Worm (Caenorhabditis elegans) whole organism, L4 larva: Measurements from ENCODE around the gene C06A6.7.
A peak's percentile ranks its signal among the peaks of the same experiment; 100 is the strongest.

ENCODE experiments used
- F10B5.3 ChIP-seq: sonication (generic microtip); optimal IDR thresholded peaks from 2 replicates; lab custom pipeline; 2016; ENCODE audit warnings: mild to moderate bottlenecking, missing genetic modification characterization, missing compliant biosample characterization
- R02D3.7 ChIP-seq: fragments of 150-350 bp; sonication (generic microtip); optimal IDR thresholded peaks from 3 replicates; lab custom pipeline; 2014; ENCODE audit warnings: missing biosample characterization, missing genetic modification characterization
- T20F7.1 ChIP-seq: fragments of 200-800 bp; sonication (Bioruptor generic); optimal IDR thresholded peaks from 2 replicates; lab custom pipeline; 2018; ENCODE audit warnings: mild to moderate bottlenecking, missing genetic modification characterization, missing compliant biosample characterization
- T26A8.4 ChIP-seq: fragments of 200-800 bp; sonication (Bioruptor generic); IDR thresholded peaks from 2 replicates; pipeline ENCODE4 v1.3.6; 2022; ENCODE audit warnings: missing genetic modification characterization, missing compliant biosample characterization
- Y48G9A.11 ChIP-seq: fragments of 200-800 bp; sonication (Bioruptor generic); IDR thresholded peaks from 2 replicates; pipeline ENCODE4 v1.3.6; 2022; ENCODE audit warnings: missing genetic modification reagents, missing genetic modification characterization, missing compliant biosample characterization
- Y75B8A.6 ChIP-seq: fragments of 200-800 bp; sonication (Bioruptor generic); IDR thresholded peaks from 2 replicates; pipeline ENCODE4 v1.3.6; 2022; ENCODE audit warnings: missing genetic modification reagents, missing genetic modification characterization, missing compliant biosample characterization
- aha-1 ChIP-seq: fragments of 150-350 bp; peaks from one replicate; lab custom pipeline; 2014; ENCODE audit warnings: missing biosample characterization, missing genetic modification characterization
- aly-2 ChIP-seq: sonication (generic microtip); optimal IDR thresholded peaks from 2 replicates; lab custom pipeline; 2018; ENCODE audit warnings: missing biosample characterization, missing genetic modification characterization
- ama-1 ChIP-seq: fragments of 150-350 bp; optimal IDR thresholded peaks from 2 replicates; lab custom pipeline; 2014; ENCODE audit warnings: inconsistent platforms, mixed read lengths
- arid-1 ChIP-seq: fragments of 200-800 bp; sonication (Bioruptor generic); conservative IDR thresholded peaks from 2 replicates; pipeline ENCODE4 v1.3.6; 2022; ENCODE audit warnings: missing genetic modification reagents, missing genetic modification characterization, missing compliant biosample characterization
- attf-4 ChIP-seq: sonication (generic microtip); optimal IDR thresholded peaks from 3 replicates; lab custom pipeline; 2017; ENCODE audit warnings: missing biosample characterization, missing genetic modification characterization
- ceh-62 ChIP-seq: sonication (generic microtip); optimal IDR thresholded peaks from 2 replicates; lab custom pipeline; 2017; ENCODE audit warnings: missing biosample characterization, missing genetic modification characterization
- daf-16 ChIP-seq, 3 experiments: sonication (generic microtip); optimal IDR thresholded peaks; 2 replicates each; lab custom pipeline; 2016 to 2017; ENCODE audit warnings: missing genetic modification characterization in 3 of 3, missing genetic modification reagents in 3 of 3, mild to moderate bottlenecking in 2 of 3, missing compliant biosample characterization in 2 of 3, missing biosample characterization in 1 of 3, moderate library complexity in 1 of 3
- dmd-8 ChIP-seq: fragments of 200-800 bp; sonication (Bioruptor generic); IDR thresholded peaks from 2 replicates; pipeline ENCODE4 v1.3.6; 2022; ENCODE audit warnings: missing genetic modification characterization, missing compliant biosample characterization
- dmd-9 ChIP-seq: fragments of 200-800 bp; sonication (Bioruptor generic); IDR thresholded peaks from 2 replicates; pipeline ENCODE4 v1.3.6; 2022; ENCODE audit warnings: missing genetic modification reagents, missing genetic modification characterization, missing compliant biosample characterization
- dpl-1 ChIP-seq: fragments of 150-350 bp; optimal IDR thresholded peaks from 2 replicates; lab custom pipeline; 2014; ENCODE audit warnings: missing biosample characterization, missing genetic modification reagents, missing genetic modification characterization
- egl-27 ChIP-seq: sonication (generic microtip); optimal IDR thresholded peaks from 3 replicates; lab custom pipeline; 2017; ENCODE audit warnings: missing biosample characterization, missing genetic modification reagents, missing genetic modification characterization
- fkh-10 ChIP-seq: fragments of 150-350 bp; optimal IDR thresholded peaks from 2 replicates; lab custom pipeline; 2014; ENCODE audit warnings: missing biosample characterization, missing genetic modification reagents, missing genetic modification characterization
- fos-1 ChIP-seq: fragments of 150-350 bp; optimal IDR thresholded peaks from 2 replicates; lab custom pipeline; 2014; ENCODE audit warnings: missing biosample characterization, missing genetic modification characterization
- hlh-30 ChIP-seq: sonication (generic microtip); optimal IDR thresholded peaks from 2 replicates; lab custom pipeline; 2017; ENCODE audit warnings: antibody characterized with exemption, mild to moderate bottlenecking, missing genetic modification characterization, missing compliant biosample characterization; ENCODE audit not compliant: insufficient read depth
- hmg-1.1 ChIP-seq: fragments of 200-800 bp; sonication (Bioruptor generic); IDR thresholded peaks from 2 replicates; pipeline ENCODE4 v1.3.6; 2022; ENCODE audit warnings: missing genetic modification reagents, missing genetic modification characterization, missing compliant biosample characterization
- jun-1 ChIP-seq: fragments of 150-350 bp; optimal IDR thresholded peaks from 2 replicates; lab custom pipeline; 2014; ENCODE audit warnings: missing biosample characterization, missing genetic modification reagents, missing genetic modification characterization
- lim-7 ChIP-seq: fragments of 200-800 bp; sonication (Bioruptor generic); IDR thresholded peaks from 2 replicates; pipeline ENCODE4 v1.3.6; 2022; ENCODE audit warnings: missing genetic modification characterization, missing compliant biosample characterization
- lin-15B ChIP-seq: fragments of 150-350 bp; sonication (generic microtip); optimal IDR thresholded peaks from 3 replicates; lab custom pipeline; 2014; ENCODE audit warnings: missing biosample characterization, missing genetic modification characterization
- lin-29 ChIP-seq: fragments of 200-800 bp; sonication (Bioruptor generic); IDR thresholded peaks from 2 replicates; pipeline ENCODE4 v1.3.6; 2022; ENCODE audit warnings: missing genetic modification reagents, missing genetic modification characterization, missing compliant biosample characterization
- lsy-2 ChIP-seq, 2 experiments: fragments of 150-350 bp in 1 of 2; sonication (generic microtip) in 1 of 2; optimal IDR thresholded peaks; 2 replicates each; lab custom pipeline; 2014 to 2017; ENCODE audit warnings: missing biosample characterization in 2 of 2, missing genetic modification characterization in 2 of 2
- madf-5 ChIP-seq, 2 experiments: fragments of 200-800 bp; sonication (Bioruptor generic); IDR thresholded peaks; 2 replicates each; pipeline ENCODE4 v1.3.6; 2022; ENCODE audit warnings: missing compliant biosample characterization in 2 of 2, missing genetic modification characterization in 2 of 2
- madf-9 ChIP-seq: fragments of 200-800 bp; sonication (Bioruptor generic); conservative IDR thresholded peaks from 2 replicates; pipeline ENCODE4 v1.3.6; 2022; ENCODE audit warnings: missing genetic modification reagents, missing genetic modification characterization, missing compliant biosample characterization
- mdt-29 ChIP-seq: fragments of 200-800 bp; sonication (Bioruptor generic); IDR thresholded peaks from 2 replicates; pipeline ENCODE4 v1.3.6; 2022; ENCODE audit warnings: missing genetic modification reagents, missing genetic modification characterization, missing compliant biosample characterization
- mep-1 ChIP-seq: fragments of 150-350 bp; sonication (generic microtip); optimal IDR thresholded peaks from 3 replicates; lab custom pipeline; 2014; ENCODE audit warnings: missing biosample characterization, missing genetic modification characterization
- mes-2 ChIP-seq: sonication (generic microtip); optimal IDR thresholded peaks from 2 replicates; lab custom pipeline; 2016; ENCODE audit warnings: missing genotype, mild to moderate bottlenecking, missing genetic modification characterization, missing compliant biosample characterization; ENCODE audit not compliant: poor library complexity, severe bottlenecking
- mxl-3 ChIP-seq: fragments of 200-800 bp; sonication (Bioruptor generic); optimal IDR thresholded peaks from 2 replicates; lab custom pipeline; 2018; ENCODE audit warnings: mild to moderate bottlenecking, missing genetic modification characterization, missing compliant biosample characterization
- nhr-10 ChIP-seq: fragments of 150-350 bp; optimal IDR thresholded peaks from 2 replicates; lab custom pipeline; 2014; ENCODE audit warnings: missing biosample characterization, missing genetic modification characterization
- nhr-11 ChIP-seq: fragments of 150-350 bp; optimal IDR thresholded peaks from 2 replicates; lab custom pipeline; 2014; ENCODE audit warnings: missing biosample characterization, missing genetic modification characterization
- nhr-111 ChIP-seq: fragments of 200-800 bp; sonication (Bioruptor generic); optimal IDR thresholded peaks from 2 replicates; lab custom pipeline; 2018; ENCODE audit warnings: mild to moderate bottlenecking, missing genetic modification characterization, missing compliant biosample characterization
- nhr-28 ChIP-seq: fragments of 150-350 bp; optimal IDR thresholded peaks from 2 replicates; lab custom pipeline; 2014; ENCODE audit warnings: missing biosample characterization, missing genetic modification characterization
- nhr-42 ChIP-seq: fragments of 200-800 bp; sonication (Bioruptor generic); IDR thresholded peaks from 2 replicates; pipeline ENCODE4 v1.3.6; 2022; ENCODE audit warnings: missing genetic modification characterization, missing compliant biosample characterization
- nhr-48 ChIP-seq: sonication (generic microtip); optimal IDR thresholded peaks from 2 replicates; lab custom pipeline; 2016; ENCODE audit warnings: mild to moderate bottlenecking, missing genetic modification characterization, missing compliant biosample characterization
- nhr-76 ChIP-seq: fragments of 150-350 bp; optimal IDR thresholded peaks from 2 replicates; lab custom pipeline; 2014; ENCODE audit warnings: missing biosample characterization, missing genetic modification characterization
- pqm-1 ChIP-seq: sonication (generic microtip); optimal IDR thresholded peaks from 2 replicates; lab custom pipeline; 2017; ENCODE audit warnings: missing biosample characterization, missing genetic modification characterization
- rbr-2 ChIP-seq: sonication (generic microtip); optimal IDR thresholded peaks from 2 replicates; lab custom pipeline; 2016; ENCODE audit warnings: missing genotype, missing genetic modification characterization, missing compliant biosample characterization
- saeg-2 ChIP-seq: fragments of 200-800 bp; sonication (Bioruptor generic); IDR thresholded peaks from 2 replicates; pipeline ENCODE4 v1.3.6; 2022; ENCODE audit warnings: missing genetic modification reagents, missing genetic modification characterization, missing compliant biosample characterization
- sdz-12 ChIP-seq: fragments of 200-800 bp; sonication (Bioruptor generic); optimal IDR thresholded peaks from 2 replicates; lab custom pipeline; 2018; ENCODE audit warnings: mild to moderate bottlenecking, missing genetic modification characterization, missing compliant biosample characterization
- snpc-1.2 ChIP-seq: fragments of 200-800 bp; sonication (Bioruptor generic); IDR thresholded peaks from 2 replicates; pipeline ENCODE4 v1.3.6; 2022; ENCODE audit warnings: missing genetic modification reagents, missing genetic modification characterization, missing compliant biosample characterization
- spr-3 ChIP-seq: fragments of 200-800 bp; sonication (Bioruptor generic); optimal IDR thresholded peaks from 2 replicates; lab custom pipeline; 2018; ENCODE audit warnings: mild to moderate bottlenecking, missing genetic modification characterization, missing compliant biosample characterization
- unc-130 ChIP-seq: sonication (generic microtip); optimal IDR thresholded peaks from 2 replicates; lab custom pipeline; 2016; ENCODE audit warnings: missing genetic modification reagents, missing genetic modification characterization, missing compliant biosample characterization
- unc-39 ChIP-seq: sonication (generic microtip); optimal IDR thresholded peaks from 2 replicates; lab custom pipeline; 2017; ENCODE audit warnings: missing biosample characterization, missing genetic modification characterization
- zfp-2 ChIP-seq: sonication (generic microtip); optimal IDR thresholded peaks from 2 replicates; lab custom pipeline; 2016; ENCODE audit warnings: mild to moderate bottlenecking, missing genetic modification characterization, missing compliant biosample characterization
- zip-11 ChIP-seq: fragments of 200-800 bp; sonication (Bioruptor generic); IDR thresholded peaks from 2 replicates; pipeline ENCODE4 v1.3.6; 2022; ENCODE audit warnings: missing genetic modification characterization, missing compliant biosample characterization
- ztf-11 ChIP-seq: fragments of 150-350 bp; optimal IDR thresholded peaks from 2 replicates; lab custom pipeline; 2014; ENCODE audit warnings: missing biosample characterization, missing genetic modification characterization
- ztf-7 ChIP-seq: fragments of 150-350 bp; optimal IDR thresholded peaks from 2 replicates; lab custom pipeline; 2014; ENCODE audit warnings: missing biosample characterization, missing genetic modification characterization

The C06A6.7 gene

DNA sequence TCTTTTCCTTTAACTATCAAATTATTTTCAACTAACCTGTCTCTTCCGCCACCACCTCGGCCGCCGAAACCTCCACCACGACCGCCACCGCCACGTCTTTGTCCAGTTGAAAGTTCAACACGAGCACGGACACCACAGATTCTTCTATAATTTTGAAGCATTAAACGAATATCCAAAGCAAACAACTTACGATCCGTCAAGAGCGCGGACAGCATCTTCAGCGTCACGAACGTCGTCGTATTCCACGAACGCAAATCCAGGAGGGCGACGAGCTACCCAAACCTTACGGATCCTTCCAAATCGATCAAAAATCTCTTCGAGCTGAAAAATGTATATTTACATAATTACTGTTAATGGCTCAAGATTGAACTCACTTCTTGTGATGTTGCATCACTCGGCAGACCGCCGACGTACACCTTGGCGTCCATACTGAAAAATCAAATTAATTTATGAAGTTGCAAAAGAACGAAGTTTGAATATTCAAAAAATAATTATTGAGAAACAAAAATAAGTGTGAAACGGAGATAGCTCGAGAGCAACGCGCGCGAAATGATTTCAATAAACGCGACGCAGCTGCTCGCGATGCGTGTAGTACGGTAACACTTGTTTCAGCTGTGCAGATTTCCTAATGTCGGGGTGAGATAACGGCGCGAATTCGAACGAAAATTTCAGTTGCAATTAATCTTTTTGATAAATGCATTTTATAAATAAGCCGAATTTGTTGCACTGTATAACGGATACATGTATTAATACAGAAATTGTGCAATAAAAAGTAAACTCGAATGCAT, 47.3 kb downstream of the C06A6.7 start, which contains the start of gene rsp-6 (continued):
- TF ChIP-seq dmd-8 (GFP tag; lab: Robert Waterston, UW) (no peak), snpc-1.2 (GFP tag; lab: Robert Waterston, UW) (0 out of 2 replicates have a peak, but pooled peaks have one; percentile 14), lin-29 (no peak), F10B5.3 (tag; lab: Kevin White, UChicago) (no peak), rbr-2 (tag; lab: Kevin White, UChicago) (peak; percentile 85), egl-27 (no peak), ceh-62 (no peak), mxl-3 (peak; percentile 62), hmg-1.1 (peak; percentile 45; the same call in 1 of the 2 replicates), saeg-2 (GFP tag; lab: Robert Waterston, UW) (no peak), nhr-76 (no peak), nhr-28 (tag; lab: Kevin White, UChicago) (peak; percentile 60), pqm-1 (tag; lab: Kevin White, UChicago) (peak; percentile 12), arid-1 (GFP tag; lab: Robert Waterston, UW) (peak; percentile 69), mep-1 (peak; percentile 91), mes-2 (tag; lab: Kevin White, UChicago) (peak; percentile 90), lin-15B (tag; lab: Kevin White, UChicago) (peak; percentile 51), dmd-9 (GFP tag; lab: Robert Waterston, UW) (no peak), ama-1 (lab: Kevin White, UChicago) (peak; percentile 73), fkh-10 (GFP tag; lab: Kevin White, UChicago) (peak; percentile 50), spr-3 (GFP tag; lab: Kevin White, UChicago) (no peak), nhr-10 (no peak), madf-5 (GFP tag; IDR thresholded peaks at IDR 0.05; lab: Robert Waterston, UW) (no peak), madf-9 (peak; percentile 72), jun-1 (tag; lab: Kevin White, UChicago) (peak; percentile 15), nhr-111 (GFP tag; lab: Kevin White, UChicago) (no peak), zfp-2 (peak; percentile 16), lim-7 (no peak), lsy-2 (tag; optimal IDR thresholded peaks at IDR 0.05; lab: Kevin White, UChicago) (peak; percentile 97 to 99), aly-2 (tag; lab: Kevin White, UChicago) (no peak), aha-1 (tag; lab: Kevin White, UChicago) (peak; percentile 96), T26A8.4 (GFP tag; lab: Robert Waterston, UW) (peak; percentile 69), hlh-30 (tag; lab: Kevin White, UChicago) (peak; percentile 84), Y75B8A.6 (GFP tag; lab: Robert Waterston, UW) (no peak), nhr-42 (no peak), mdt-29 (no peak), T20F7.1 (peak; percentile 81), Y48G9A.11 (GFP tag; lab: Robert Waterston, UW) (peak; percentile 18; the same call in 1 of the 2 replicates), ztf-11 (tag; lab: Kevin White, UChicago) (no peak), attf-4 (no peak), R02D3.7 (tag; lab: Kevin White, UChicago) (no peak), unc-39 (no peak), nhr-48 (tag; lab: Kevin White, UChicago) (peak; percentile 16), dpl-1 (GFP tag; lab: Kevin White, UChicago) (peak; percentile 92), fos-1 (no peak), zip-11 (GFP tag; lab: Robert Waterston, UW) (0 out of 2 replicates have a peak, but pooled peaks have one; percentile 11), ztf-7 (tag; lab: Kevin White, UChicago) (no peak), daf-16 (GFP tag; optimal IDR thresholded peaks at IDR 0.05; lab: Kevin White, UChicago) (peak in 1 of 2 experiments; percentile 1), daf-16 (tag; optimal IDR thresholded peaks at IDR 0.05; lab: Kevin White, UChicago) (peak; percentile 77), unc-130 (GFP tag; lab: Kevin White, UChicago) (peak; percentile 74), sdz-12 (no peak), nhr-11 (peak; percentile 78)
